Worm (Caenorhabditis elegans) whole organism, L3 larva: ENCODE results near the gene F36H1.3.

Experiments
- R02D3.7 ChIP-seq: fragments of 150-350 bp; optimal IDR thresholded peaks from 2 replicates; lab custom pipeline; 2014; ENCODE audit warnings: missing biosample characterization, missing genetic modification characterization
- egl-27 ChIP-seq: sonication (generic microtip); optimal IDR thresholded peaks from 4 replicates; lab custom pipeline; 2017; ENCODE audit warnings: missing biosample characterization, missing genetic modification reagents, missing genetic modification characterization
- skn-1 ChIP-seq: fragments of 150-350 bp; optimal IDR thresholded peaks from 2 replicates; lab custom pipeline; 2014; ENCODE audit warnings: missing biosample characterization, missing genetic modification characterization
- snpc-4 ChIP-seq: fragments of 150-350 bp; optimal IDR thresholded peaks from 2 replicates; lab custom pipeline; 2014; ENCODE audit warnings: missing biosample characterization, missing genetic modification characterization
- tbx-2 ChIP-seq: sonication (generic microtip); optimal IDR thresholded peaks from 2 replicates; lab custom pipeline; 2016; ENCODE audit warnings: mild to moderate bottlenecking, missing genetic modification characterization, missing compliant biosample characterization

- TF ChIP-seq tbx-2 (tag; lab: Kevin White, UChicago) (no peak), R02D3.7 (no peak), skn-1 (tag; lab: Kevin White, UChicago) (no peak), egl-27 (no peak), snpc-4 (tag; lab: Kevin White, UChicago) (no peak)
These were observed 11.7 kb upstream of the F36H1.3 start for ce11 chrIV:11038218-11038617.
